Worm (Caenorhabditis elegans): Measurements from ENCODE around the gene clec-250.

clec-250 gene

ce11 chrV:18748726-18749125, 6.7 kb upstream of the clec-250 start, which contains the start of gene clec-252:
TSS of gene clec-252 (minus strand) at chrV:18748826.
- TF ChIP-seq nhr-76 (tag; optimal IDR thresholded peaks at IDR 0.05) (no peak), ceh-39 (tag; optimal IDR thresholded peaks at IDR 0.05) (no peak), ham-2 (GFP tag; optimal IDR thresholded peaks at IDR 0.05) (no peak), tbx-8 (GFP tag; optimal IDR thresholded peaks at IDR 0.05) (no peak), flh-1 (GFP tag; optimal IDR thresholded peaks at IDR 0.05) (no peak), nhr-28 (tag; optimal IDR thresholded peaks at IDR 0.05) (no peak), sptf-1 (tag; optimal IDR thresholded peaks at IDR 0.05) (no peak), lin-13 (tag; optimal IDR thresholded peaks at IDR 0.05) (no peak), nhr-12 (tag; optimal IDR thresholded peaks at IDR 0.05) (no peak), ceh-83 (GFP tag; optimal IDR thresholded peaks at IDR 0.05) (no peak), mab-5 (tag; optimal IDR thresholded peaks at IDR 0.05) (no peak), cnd-1 (tag; optimal IDR thresholded peaks at IDR 0.05) (no peak), lsy-2 (tag; optimal IDR thresholded peaks at IDR 0.05) (no peak), unc-120 (tag; optimal IDR thresholded peaks at IDR 0.05; ENCODE audit: poor library complexity, severe bottlenecking) (no peak), M03D4.4 (tag; optimal IDR thresholded peaks at IDR 0.05) (no peak), nhr-2 (tag; optimal IDR thresholded peaks at IDR 0.05) (no peak), ces-1 (GFP tag; optimal IDR thresholded peaks at IDR 0.05) (no peak), pha-4 (tag; optimal IDR thresholded peaks at IDR 0.05) (no peak), drap-1 (GFP tag; optimal IDR thresholded peaks at IDR 0.05) (no peak)

- no peak for TF ChIP-seq hlh-1 (tag; optimal IDR thresholded peaks at IDR 0.05)
- no peak for TF ChIP-seq pha-4 (tag; optimal IDR thresholded peaks at IDR 0.05)
- TF ChIP-seq unc-120 (tag; optimal IDR thresholded peaks at IDR 0.05; ENCODE audit: poor library complexity, severe bottlenecking), result no peak
- no peak for TF ChIP-seq lin-13 (tag; optimal IDR thresholded peaks at IDR 0.05)
- no peak for TF ChIP-seq nhr-2 (tag; optimal IDR thresholded peaks at IDR 0.05)
- TF ChIP-seq mab-5 (tag; optimal IDR thresholded peaks at IDR 0.05), result no peak
- no peak for TF ChIP-seq ceh-83 (GFP tag; optimal IDR thresholded peaks at IDR 0.05)
- TF ChIP-seq ztf-11 (tag; optimal IDR thresholded peaks at IDR 0.05), result no peak
- no peak for TF ChIP-seq ham-2 (GFP tag; optimal IDR thresholded peaks at IDR 0.05)
- TF ChIP-seq blmp-1 (tag; optimal IDR thresholded peaks at IDR 0.05), result no peak
- TF ChIP-seq lin-32 (GFP tag; optimal IDR thresholded peaks at IDR 0.05), result no peak
- TF ChIP-seq mep-1 (tag; optimal IDR thresholded peaks at IDR 0.05), result no peak
- TF ChIP-seq M03D4.4 (tag; optimal IDR thresholded peaks at IDR 0.05), result no peak
- TF ChIP-seq elt-3 (tag; optimal IDR thresholded peaks at IDR 0.05), result no peak
- no peak for TF ChIP-seq mls-2 (tag; optimal IDR thresholded peaks at IDR 0.05)
- no peak for TF ChIP-seq ceh-39 (tag; optimal IDR thresholded peaks at IDR 0.05)
- no peak for TF ChIP-seq nhr-76 (tag; optimal IDR thresholded peaks at IDR 0.05)
- no peak for TF ChIP-seq snpc-4 (tag; optimal IDR thresholded peaks at IDR 0.05)
- no peak for TF ChIP-seq sem-2 (GFP tag; optimal IDR thresholded peaks at IDR 0.05)
- no peak for TF ChIP-seq zip-8 (tag; optimal IDR thresholded peaks at IDR 0.05)
Measured at ce11 chrV:18746937-18747660, 5.1 kb upstream of the clec-250 start, which contains the start of gene clec-251. TSS of gene clec-251 (minus strand) at chrV:18746987.

- TF ChIP-seq unc-39 (tag; optimal IDR thresholded peaks at IDR 0.05), result no peak
- no peak for TF ChIP-seq ceh-83 (GFP tag; optimal IDR thresholded peaks at IDR 0.05)
- no peak for TF ChIP-seq nhr-2 (tag; optimal IDR thresholded peaks at IDR 0.05)
- no peak for TF ChIP-seq ceh-43 (GFP tag; optimal IDR thresholded peaks at IDR 0.05)
- no peak for TF ChIP-seq unc-62 (GFP tag; optimal IDR thresholded peaks at IDR 0.05)
- no peak for TF ChIP-seq M03D4.4 (tag; optimal IDR thresholded peaks at IDR 0.05)
- no peak for TF ChIP-seq pha-4 (tag; optimal IDR thresholded peaks at IDR 0.05)
- TF ChIP-seq mab-5 (tag; optimal IDR thresholded peaks at IDR 0.05), result no peak
- no peak for TF ChIP-seq sem-2 (GFP tag; optimal IDR thresholded peaks at IDR 0.05)
- TF ChIP-seq hlh-1 (tag; optimal IDR thresholded peaks at IDR 0.05), result no peak
Measured at ce11 chrV:18737646-18738045, 4.4 kb downstream of the clec-250 start.

ce11 chrV:18734381-18734780, 7.6 kb downstream of the clec-250 start, which contains the start of gene scl-20:
TSS of gene scl-20 (minus strand) at chrV:18734481.
- TF ChIP-seq mls-2 (tag; optimal IDR thresholded peaks at IDR 0.05) (no peak), mab-5 (tag; optimal IDR thresholded peaks at IDR 0.05) (no peak), M03D4.4 (tag; optimal IDR thresholded peaks at IDR 0.05) (no peak), sem-2 (GFP tag; optimal IDR thresholded peaks at IDR 0.05) (no peak), lsy-2 (tag; optimal IDR thresholded peaks at IDR 0.05) (no peak), tbx-8 (GFP tag; optimal IDR thresholded peaks at IDR 0.05) (no peak), sptf-1 (tag; optimal IDR thresholded peaks at IDR 0.05) (no peak), unc-39 (tag; optimal IDR thresholded peaks at IDR 0.05) (no peak), unc-120 (tag; optimal IDR thresholded peaks at IDR 0.05; ENCODE audit: poor library complexity, severe bottlenecking) (no peak), nhr-76 (tag; optimal IDR thresholded peaks at IDR 0.05) (no peak), bed-3 (GFP tag; optimal IDR thresholded peaks at IDR 0.05) (no peak), pha-4 (tag; optimal IDR thresholded peaks at IDR 0.05) (no peak), unc-62 (GFP tag; optimal IDR thresholded peaks at IDR 0.05) (no peak), elt-1 (tag; optimal IDR thresholded peaks at IDR 0.05; ENCODE audit: borderline replicate concordance, insufficient read depth) (no peak), ceh-43 (GFP tag; optimal IDR thresholded peaks at IDR 0.05) (no peak), lin-32 (GFP tag; optimal IDR thresholded peaks at IDR 0.05) (no peak), ces-1 (GFP tag; optimal IDR thresholded peaks at IDR 0.05) (no peak), elt-3 (tag; optimal IDR thresholded peaks at IDR 0.05) (no peak), flh-1 (GFP tag; optimal IDR thresholded peaks at IDR 0.05) (no peak), snpc-4 (tag; optimal IDR thresholded peaks at IDR 0.05) (no peak)

Measured in whole organism, mixed stage, embryonic.